Worm (Caenorhabditis elegans): ENCODE results near the gene T05A7.6.

DNA sequence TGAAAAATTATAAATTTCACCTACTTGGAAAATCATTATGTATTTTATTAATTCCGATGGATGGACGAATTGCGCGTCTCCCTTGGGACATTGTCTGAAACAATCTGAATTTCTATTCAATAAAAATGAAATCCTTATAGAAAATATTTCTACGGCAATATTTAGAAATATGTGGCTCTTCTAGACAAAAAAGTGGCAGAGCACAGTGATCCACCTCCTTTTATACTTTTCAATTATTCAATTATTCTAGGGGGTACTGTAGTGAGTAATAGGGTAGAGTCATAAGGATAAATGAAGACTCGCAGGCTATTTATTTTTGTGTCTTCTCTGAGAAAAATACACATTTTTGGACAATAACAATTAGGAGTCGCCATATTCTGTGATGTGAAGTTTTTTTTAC, 8.4 kb downstream of the T05A7.6 start, which contains the start of gene T05A7.12:
- TF ChIP-seq nhr-237 (tag; optimal IDR thresholded peaks at IDR 0.05) (no peak), unc-62 (GFP tag; optimal IDR thresholded peaks at IDR 0.05) (no peak), ztf-11 (tag; optimal IDR thresholded peaks at IDR 0.05) (no peak), egl-27 (tag; optimal IDR thresholded peaks at IDR 0.05) (no peak), nhr-11 (tag; optimal IDR thresholded peaks at IDR 0.05) (no peak), aly-2 (tag; optimal IDR thresholded peaks at IDR 0.05) (no peak), tbx-2 (tag; optimal IDR thresholded peaks at IDR 0.05) (no peak)
